Fruit fly (Drosophila melanogaster): ENCODE data around the gene Eig71Eh.

The Eig71Eh gene

DNA sequence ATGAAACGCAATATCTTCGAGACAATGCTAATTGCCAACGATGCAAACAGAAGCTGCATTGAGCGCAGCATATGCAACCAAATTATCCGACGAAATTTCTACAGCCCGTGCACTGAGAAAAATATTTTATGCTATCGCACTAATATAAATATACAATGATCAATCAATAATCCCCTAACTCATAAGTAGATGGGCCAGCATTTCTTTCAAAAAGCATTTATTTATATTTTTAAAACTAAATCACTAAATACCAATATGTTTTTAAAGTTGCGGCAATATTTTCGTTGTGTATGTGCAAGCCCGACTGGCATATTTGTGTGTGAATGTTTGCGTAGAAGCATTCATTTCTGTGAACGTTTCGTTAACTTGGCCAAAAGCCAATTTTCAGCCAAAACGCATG is 13.1 kb downstream of the Eig71Eh start (continued):
- TF ChIP-seq CG11398 (GFP tag; optimal IDR thresholded peaks at IDR 0.05) (no peak), ci (GFP tag; IDR thresholded peaks at IDR 0.05) (no peak), vfl (GFP tag; optimal IDR thresholded peaks at IDR 0.05) (no peak), emc (GFP tag; optimal IDR thresholded peaks at IDR 0.05) (no peak), Ets65A (GFP tag) (peak; percentile 17), chinmo (GFP tag; IDR thresholded peaks at IDR 0.05; ENCODE audit: partially characterized antibody) (no peak), lbe (GFP tag; optimal IDR thresholded peaks at IDR 0.05) (no peak), Med (GFP tag) (peak; percentile 54), CG17829 (tag; optimal IDR thresholded peaks at IDR 0.05) (peak; percentile 5), CG18262 (tag; optimal IDR thresholded peaks at IDR 0.05) (peak; percentile 10), E2f1 (GFP tag; IDR thresholded peaks at IDR 0.05) (no peak), CG1603 (tag; optimal IDR thresholded peaks at IDR 0.05) (peak; percentile 15), CG4424 (GFP tag; optimal IDR thresholded peaks at IDR 0.05) (no peak), CG2712 (tag; optimal IDR thresholded peaks at IDR 0.05) (peak; percentile 30), CG10209 (GFP tag; optimal IDR thresholded peaks at IDR 0.05) (no peak), Hr3 (GFP tag; optimal IDR thresholded peaks at IDR 0.05) (no peak)

DNA sequence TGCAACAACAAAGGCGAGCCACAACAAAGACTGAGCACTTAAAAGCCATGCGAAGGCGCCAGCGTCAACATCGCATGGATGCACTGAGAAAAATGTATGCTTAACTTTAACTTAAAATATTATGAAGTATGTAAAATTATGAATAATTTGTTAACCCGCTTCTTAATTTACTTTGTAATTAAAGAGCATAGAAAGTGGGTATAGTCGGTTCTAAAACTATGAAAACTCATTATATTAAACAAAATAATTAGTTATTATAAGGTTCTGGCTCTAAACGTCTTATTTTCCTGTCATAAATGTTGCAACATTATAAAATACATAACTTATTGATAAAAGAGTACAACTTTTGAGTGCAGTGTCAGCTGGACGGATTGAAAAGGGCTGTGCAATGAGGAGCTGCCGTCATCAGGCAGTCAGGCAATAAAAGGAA is 17.6 kb downstream of the Eig71Eh start:
- TF ChIP-seq Xrp1 (GFP tag; IDR thresholded peaks at IDR 0.05) = 0 out of 2 replicates have a peak, but pooled peaks have one; percentile 16
- peak; percentile 9 for TF ChIP-seq CG10979 (tag; optimal IDR thresholded peaks at IDR 0.05)
- TF ChIP-seq sens (GFP tag) = peak; percentile 67
- TF ChIP-seq vnd (GFP tag; IDR thresholded peaks at IDR 0.05; ENCODE audit: partially characterized antibody) = no peak
- no peak for TF ChIP-seq Mes4 (GFP tag; optimal IDR thresholded peaks at IDR 0.05)
- no peak for TF ChIP-seq CG15601 (tag; optimal IDR thresholded peaks at IDR 0.05)
- no peak for TF ChIP-seq lmd (GFP tag; IDR thresholded peaks at IDR 0.05)
- TF ChIP-seq BEAF-32 (GFP tag; optimal IDR thresholded peaks at IDR 0.05) = no peak
- 0 out of 2 replicates have a peak, but pooled peaks have one; percentile 15 for TF ChIP-seq Taf1 (GFP tag; IDR thresholded peaks at IDR 0.05)
- TF ChIP-seq Spps (tag; optimal IDR thresholded peaks at IDR 0.05) = no peak
- TF ChIP-seq CG3838 (GFP tag; optimal IDR thresholded peaks at IDR 0.05) = no peak
- TF ChIP-seq ERR (GFP tag; optimal IDR thresholded peaks at IDR 0.05) = no peak
- no peak for TF ChIP-seq Nf-YC (tag; optimal IDR thresholded peaks at IDR 0.05)
- TF ChIP-seq CG6813 (GFP tag; optimal IDR thresholded peaks at IDR 0.05) = no peak
- TF ChIP-seq Dll (GFP tag; IDR thresholded peaks at IDR 0.05; ENCODE audit: partially characterized antibody) = no peak
- TF ChIP-seq CG3726 (GFP tag; IDR thresholded peaks at IDR 0.05) = no peak
- no peak for TF ChIP-seq CG4404 (GFP tag; IDR thresholded peaks at IDR 0.05)
- TF ChIP-seq Ets65A (GFP tag) = no peak
- no peak for TF ChIP-seq CG1529 (GFP tag; optimal IDR thresholded peaks at IDR 0.05)
- no peak for TF ChIP-seq CG11696 (GFP tag; IDR thresholded peaks at IDR 0.05)
- TF ChIP-seq CG33213 (GFP tag; optimal IDR thresholded peaks at IDR 0.05) = no peak
- TF ChIP-seq Myb (GFP tag; optimal IDR thresholded peaks at IDR 0.05) = no peak
- TF ChIP-seq Dad (GFP tag; optimal IDR thresholded peaks at IDR 0.05) = no peak
- no peak for TF ChIP-seq psq (GFP tag; optimal IDR thresholded peaks at IDR 0.05)
- no peak for TF ChIP-seq CG14860 (GFP tag; IDR thresholded peaks at IDR 0.05; ENCODE audit: partially characterized antibody)
- TF ChIP-seq cas (GFP tag; IDR thresholded peaks at IDR 0.05) = no peak
- peak; percentile 8 for TF ChIP-seq CG14710 (tag; optimal IDR thresholded peaks at IDR 0.05)
- TF ChIP-seq Oaz (GFP tag; IDR thresholded peaks at IDR 0.05) = no peak
- TF ChIP-seq Fer2 (tag; optimal IDR thresholded peaks at IDR 0.05) = no peak
- TF ChIP-seq chif (GFP tag; optimal IDR thresholded peaks at IDR 0.05) = no peak
- TF ChIP-seq Blimp-1 (GFP tag; optimal IDR thresholded peaks at IDR 0.05) = peak; percentile 12
- no peak for TF ChIP-seq zf30C (GFP tag; optimal IDR thresholded peaks at IDR 0.05)
- no peak for TF ChIP-seq chm (GFP tag; IDR thresholded peaks at IDR 0.05)
- TF ChIP-seq oc (tag; optimal IDR thresholded peaks at IDR 0.05) = no peak
- TF ChIP-seq hbn (GFP tag; IDR thresholded peaks at IDR 0.05; ENCODE audit: partially characterized antibody) = no peak

All from whole organism, embryonic.